Fruit fly (Drosophila melanogaster): Measurements from ENCODE around the gene Sf3b1.

- TF ChIP-seq h (GFP tag; optimal IDR thresholded peaks at IDR 0.05) (no peak), usp (GFP tag; optimal IDR thresholded peaks at IDR 0.05) (no peak), psq (GFP tag; optimal IDR thresholded peaks at IDR 0.05) (no peak), GATAd (GFP tag; optimal IDR thresholded peaks at IDR 0.05) (no peak), ey (GFP tag; optimal IDR thresholded peaks at IDR 0.05) (no peak), Rel (GFP tag; optimal IDR thresholded peaks at IDR 0.05) (no peak), Rel (tag; optimal IDR thresholded peaks at IDR 0.05) (peak; percentile 97), Vsx2 (GFP tag; optimal IDR thresholded peaks at IDR 0.05; ENCODE audit: partially characterized antibody) (no peak)
Observed at dm6 chr2L:544444-545179, 23.5 kb upstream of the Sf3b1 start, which contains the start of the genes Spp and nAChRbeta3.
